Worm (Caenorhabditis elegans) whole organism, late embryonic: ENCODE measurements around the gene npl-10.

ENCODE experiments used
- C08G9.2 ChIP-seq: sonication (generic microtip); optimal IDR thresholded peaks from 2 replicates; lab custom pipeline; 2016; ENCODE audit warnings: mild to moderate bottlenecking, missing genetic modification characterization, moderate library complexity, missing compliant biosample characterization
- eyg-1 ChIP-seq: sonication (generic microtip); optimal IDR thresholded peaks from 2 replicates; lab custom pipeline; 2016; ENCODE audit warnings: missing genotype, missing genetic modification characterization, missing compliant biosample characterization
- npax-4 ChIP-seq: sonication (generic microtip); optimal IDR thresholded peaks from 2 replicates; lab custom pipeline; 2016; ENCODE audit warnings: missing genetic modification characterization, missing compliant biosample characterization
- odd-2 ChIP-seq: sonication (generic microtip); optimal IDR thresholded peaks from 2 replicates; lab custom pipeline; 2017; ENCODE audit warnings: antibody characterized with exemption, mild to moderate bottlenecking, missing genetic modification characterization, missing compliant biosample characterization
- pag-3 ChIP-seq: sonication (generic microtip); optimal IDR thresholded peaks from 2 replicates; lab custom pipeline; 2016; ENCODE audit warnings: missing compliant biosample characterization, missing genetic modification characterization, borderline replicate concordance
- pha-4 ChIP-seq: fragments of 150-350 bp; optimal IDR thresholded peaks from 2 replicates; lab custom pipeline; 2018; ENCODE audit warnings: missing biosample characterization, missing genetic modification reagents, missing genetic modification characterization
- unc-55 ChIP-seq: sonication (generic microtip); optimal IDR thresholded peaks from 2 replicates; lab custom pipeline; 2017; ENCODE audit warnings: missing biosample characterization, missing genetic modification reagents, missing genetic modification characterization
- unc-86 ChIP-seq: sonication (generic microtip); optimal IDR thresholded peaks from 2 replicates; lab custom pipeline; 2016; ENCODE audit warnings: missing genetic modification characterization, missing compliant biosample characterization
- zip-5 ChIP-seq: sonication (generic microtip); optimal IDR thresholded peaks from 2 replicates; lab custom pipeline; 2016; ENCODE audit warnings: missing genetic modification characterization, missing compliant biosample characterization

ce11 chrIII:3935808-3936207 lies at the start of gene npl-10:
- no peak for TF ChIP-seq pag-3 (tag; lab: Kevin White, UChicago)
- TF ChIP-seq eyg-1 = no peak
- TF ChIP-seq C08G9.2 (tag; lab: Kevin White, UChicago) = no peak
- TF ChIP-seq odd-2 (tag; lab: Kevin White, UChicago) = no peak
- no peak for TF ChIP-seq npax-4
- no peak for TF ChIP-seq unc-86
- no peak for TF ChIP-seq zip-5 (tag; lab: Kevin White, UChicago)
- no peak for TF ChIP-seq pha-4
- TF ChIP-seq unc-55 (GFP tag; lab: Kevin White, UChicago) = no peak
